Worm (Caenorhabditis elegans): ENCODE measurements around the gene lgc-50.

Gene lgc-50

ce11 chrIII:7381546-7382171 is 13.6 kb downstream of the lgc-50 start, which contains the start of the genes hmg-4 and T20B12.3 (continued):
- TF ChIP-seq vab-7 (GFP tag; IDR thresholded peaks at IDR 0.05) (no peak), zip-11 (GFP tag; IDR thresholded peaks at IDR 0.05) (no peak), hif-1 (tag; optimal IDR thresholded peaks at IDR 0.05) (no peak), F49E8.2 (tag; optimal IDR thresholded peaks at IDR 0.05; ENCODE audit: borderline replicate concordance) (no peak), F26F4.8 (GFP tag; conservative IDR thresholded peaks at IDR 0.05) (no peak), snpc-4 (tag; optimal IDR thresholded peaks at IDR 0.05) (no peak), mep-1 (tag; optimal IDR thresholded peaks at IDR 0.05) (peak; percentile 34), lim-7 (GFP tag; IDR thresholded peaks at IDR 0.05) (no peak), ZK337.2 (GFP tag; IDR thresholded peaks at IDR 0.05) (no peak), R02D3.7 (tag; optimal IDR thresholded peaks at IDR 0.05) (no peak), sdz-12 (GFP tag; optimal IDR thresholded peaks at IDR 0.05) (no peak), pha-4 (GFP tag; IDR thresholded peaks at IDR 0.05) (no peak), pha-4 (tag; optimal IDR thresholded peaks at IDR 0.05) (no peak), madf-5 (GFP tag; IDR thresholded peaks at IDR 0.05) (no peak), F10B5.3 (tag; optimal IDR thresholded peaks at IDR 0.05) (no peak), unc-62 (GFP tag; optimal IDR thresholded peaks at IDR 0.05 in 1 of 2) (no peak), unc-62 (tag; optimal IDR thresholded peaks at IDR 0.05) (no peak), gei-8 (GFP tag; optimal IDR thresholded peaks at IDR 0.05) (no peak), ceh-44 (GFP tag; IDR thresholded peaks at IDR 0.05) (no peak), php-3 (GFP tag; IDR thresholded peaks at IDR 0.05) (no peak), nhr-77 (tag; optimal IDR thresholded peaks at IDR 0.05) (no peak), dpl-1 (GFP tag; optimal IDR thresholded peaks at IDR 0.05) (peak; percentile 61), ceh-62 (tag; optimal IDR thresholded peaks at IDR 0.05) (no peak), dmd-6 (GFP tag; IDR thresholded peaks at IDR 0.05) (no peak), cey-2 (tag; optimal IDR thresholded peaks at IDR 0.05; ENCODE audit: borderline replicate concordance, insufficient read depth) (no peak), F37D6.2 (tag; optimal IDR thresholded peaks at IDR 0.05) (no peak), zfp-3 (GFP tag; conservative IDR thresholded peaks at IDR 0.05) (no peak), dve-1 (tag; optimal IDR thresholded peaks at IDR 0.05; ENCODE audit: insufficient read depth) (peak; percentile 15), rbr-2 (tag; optimal IDR thresholded peaks at IDR 0.05) (peak; percentile 11), mdt-29 (GFP tag; IDR thresholded peaks at IDR 0.05) (no peak), T20F7.1 (GFP tag; optimal IDR thresholded peaks at IDR 0.05) (peak; percentile 44), lin-15B (tag; optimal IDR thresholded peaks at IDR 0.05) (no peak), set-16 (GFP tag; IDR thresholded peaks at IDR 0.05) (no peak), mes-2 (tag; optimal IDR thresholded peaks at IDR 0.05; ENCODE audit: poor library complexity, severe bottlenecking) (peak; percentile 62), zag-1 (tag; optimal IDR thresholded peaks at IDR 0.05) (no peak), daf-19 (GFP tag; conservative IDR thresholded peaks at IDR 0.05) (no peak), pqm-1 (tag; optimal IDR thresholded peaks at IDR 0.05) (no peak), unc-39 (tag; optimal IDR thresholded peaks at IDR 0.05) (no peak), hlh-11 (tag; optimal IDR thresholded peaks at IDR 0.05) (no peak), nhr-11 (tag; optimal IDR thresholded peaks at IDR 0.05) (no peak), lin-1 (GFP tag; IDR thresholded peaks at IDR 0.05) (no peak), spr-3 (GFP tag; optimal IDR thresholded peaks at IDR 0.05) (no peak), daf-12 (tag; optimal IDR thresholded peaks at IDR 0.05) (no peak), daf-8 (GFP tag; IDR thresholded peaks at IDR 0.05) (no peak), ztf-7 (tag; optimal IDR thresholded peaks at IDR 0.05) (no peak), ama-1 (optimal IDR thresholded peaks at IDR 0.05) (no peak), nhr-42 (GFP tag; IDR thresholded peaks at IDR 0.05) (no peak), lsy-2 (tag; optimal IDR thresholded peaks at IDR 0.05) (peak in 1 of 2 experiments; percentile 98), Y75B8A.6 (GFP tag; IDR thresholded peaks at IDR 0.05) (no peak), snpc-1.2 (GFP tag; IDR thresholded peaks at IDR 0.05) (no peak), ceh-82 (tag; optimal IDR thresholded peaks at IDR 0.05) (no peak), D1046.2 (GFP tag; IDR thresholded peaks at IDR 0.05) (no peak)
